Worm (Caenorhabditis elegans): ENCODE results near the gene F55B12.2.

F55B12.2 gene

DNA sequence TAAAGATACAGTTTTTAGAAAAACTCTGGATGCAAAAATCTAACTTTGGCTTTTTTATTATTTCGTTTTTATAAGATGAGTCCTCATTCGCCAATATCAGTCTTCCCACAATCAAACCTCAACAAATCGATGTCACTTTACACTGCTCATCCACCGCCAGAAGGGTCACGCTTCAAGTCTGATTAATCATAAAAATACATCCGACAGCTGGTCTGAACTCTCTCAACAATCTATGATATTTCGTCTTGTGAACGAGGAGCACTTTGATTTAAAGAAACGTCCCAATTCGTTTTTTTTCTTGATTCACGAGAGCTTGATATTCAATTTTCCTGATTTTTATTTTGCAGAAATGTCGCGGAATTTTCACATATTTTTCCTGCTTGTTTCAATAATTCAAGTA, 11.1 kb upstream of the F55B12.2 start, which contains the start of gene nrf-5:
TSS of gene nrf-5 (plus strand) at position 348 of the 400 bp plus-strand sequence.
- TF ChIP-seq F23B12.7 (tag; optimal IDR thresholded peaks at IDR 0.05; ENCODE audit: insufficient read depth) (no peak), madf-3 (GFP tag; IDR thresholded peaks at IDR 0.05) (no peak), lin-26 (GFP tag; IDR thresholded peaks at IDR 0.05) (no peak)

DNA sequence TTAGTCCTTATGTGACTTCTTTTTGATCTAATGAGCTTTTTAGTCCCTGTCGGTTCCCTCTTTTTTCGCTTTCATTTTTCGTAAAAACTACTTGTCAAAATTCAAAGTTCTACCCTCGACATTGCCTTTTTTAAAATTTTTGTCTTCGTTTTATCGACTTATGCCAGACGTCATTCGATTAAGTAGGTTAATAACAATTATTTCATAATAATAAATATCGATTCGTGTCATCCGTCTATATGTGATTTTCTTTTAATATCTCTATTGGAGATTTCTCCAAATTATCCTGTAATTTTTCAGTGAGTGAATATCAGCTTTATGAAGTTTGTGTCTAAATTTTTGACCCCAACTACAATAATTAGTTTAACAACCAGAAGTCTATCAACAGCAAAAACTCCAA, 6.0 kb upstream of the F55B12.2 start, which contains the start of gene hpo-31:
TSS of gene hpo-31 (plus strand) at position 301 of the 400 bp plus-strand sequence.
- no peak for TF ChIP-seq let-607 (tag; optimal IDR thresholded peaks at IDR 0.05)
- no peak for TF ChIP-seq hmg-20 (GFP tag; IDR thresholded peaks at IDR 0.05)
- no peak for TF ChIP-seq T07F8.4 (tag; optimal IDR thresholded peaks at IDR 0.05)
- TF ChIP-seq Y53F4B.3 (GFP tag; IDR thresholded peaks at IDR 0.05) = no peak
- TF ChIP-seq him-1 (tag; optimal IDR thresholded peaks at IDR 0.05) = no peak
- TF ChIP-seq egl-44 (GFP tag; IDR thresholded peaks at IDR 0.05) = no peak
- TF ChIP-seq attf-6 (GFP tag; IDR thresholded peaks at IDR 0.05) = no peak
- no peak for TF ChIP-seq B0261.1 (tag; optimal IDR thresholded peaks at IDR 0.05)
- no peak for TF ChIP-seq hlh-12 (tag; optimal IDR thresholded peaks at IDR 0.05)

DNA sequence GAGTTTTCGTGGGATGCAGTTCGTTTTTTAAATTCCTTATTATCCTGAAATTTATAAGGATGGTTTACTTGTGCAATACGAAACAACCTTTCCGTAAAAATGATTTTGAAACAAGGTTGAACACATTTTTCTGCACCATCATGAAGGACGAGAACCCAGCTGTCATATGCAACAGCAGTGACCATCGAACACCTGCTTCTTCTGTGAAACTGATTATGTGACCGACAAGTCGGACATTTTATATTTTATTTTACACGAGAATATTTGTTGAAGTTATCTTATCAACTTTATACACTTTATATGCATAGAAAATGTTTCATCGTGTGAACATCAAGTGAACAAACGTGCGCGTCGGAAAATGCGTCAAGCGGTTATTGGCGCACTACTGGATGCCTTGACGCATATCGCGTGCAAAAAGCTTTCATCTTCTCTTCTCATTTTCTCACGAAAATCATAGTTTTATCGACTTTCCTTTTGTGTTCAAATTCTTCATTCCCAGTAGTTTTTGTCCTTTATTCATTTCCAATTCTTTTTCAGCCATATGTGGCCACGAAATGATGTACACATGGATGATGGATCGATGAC, 2.1 kb upstream of the F55B12.2 start, which contains the start of gene sel-10:
TSS of gene sel-10 (plus strand) at position 538 of the 585 bp plus-strand sequence.
- TF ChIP-seq attf-5 (GFP tag; optimal IDR thresholded peaks at IDR 0.05) = peak; percentile 35
- no peak for TF ChIP-seq somi-1 (GFP tag; optimal IDR thresholded peaks at IDR 0.05)
- peak; percentile 67 for TF ChIP-seq ZK185.1 (tag; optimal IDR thresholded peaks at IDR 0.05; ENCODE audit: poor library complexity, severe bottlenecking)
- no peak for TF ChIP-seq sea-2 (GFP tag; IDR thresholded peaks at IDR 0.05)
- 0 out of 2 replicates have a peak, but pooled peaks have one; percentile 20 for TF ChIP-seq attf-3 (GFP tag; conservative IDR thresholded peaks at IDR 0.05)
- peak; percentile 31 for TF ChIP-seq K12H6.12 (tag; optimal IDR thresholded peaks at IDR 0.05)
- TF ChIP-seq snpc-1.1 (tag; optimal IDR thresholded peaks at IDR 0.05; ENCODE audit: insufficient read depth) = no peak
- TF ChIP-seq lin-35 (GFP tag; optimal IDR thresholded peaks at IDR 0.05) = peak in 1 of 3 experiments; percentile 79
- TF ChIP-seq efl-1 (GFP tag; optimal IDR thresholded peaks at IDR 0.05) = peak; percentile 15
- TF ChIP-seq K11D2.4 (GFP tag; IDR thresholded peaks at IDR 0.05) = 0 out of 2 replicates have a peak, but pooled peaks have one; percentile 42
- TF ChIP-seq hmg-1.2 (GFP tag; IDR thresholded peaks at IDR 0.05) = no peak
- TF ChIP-seq rcor-1 (GFP tag; IDR thresholded peaks at IDR 0.05) = peak; percentile 31; the same call in 1 of the 2 replicates
- TF ChIP-seq madf-8 (GFP tag; conservative IDR thresholded peaks at IDR 0.05) = 0 out of 2 replicates have a peak, but pooled peaks have one; percentile 13
- no peak for TF ChIP-seq him-1 (tag; optimal IDR thresholded peaks at IDR 0.05)
- TF ChIP-seq snpc-3.4 (tag; optimal IDR thresholded peaks at IDR 0.05) = peak; percentile 18
- no peak for TF ChIP-seq lag-1 (GFP tag; IDR thresholded peaks at IDR 0.05)
- TF ChIP-seq C06A6.2 (GFP tag; conservative IDR thresholded peaks at IDR 0.05) = no peak
- TF ChIP-seq F55B11.4 (tag; optimal IDR thresholded peaks at IDR 0.05; ENCODE audit: borderline replicate concordance, insufficient read depth) = no peak
- TF ChIP-seq ztf-3 (GFP tag; optimal IDR thresholded peaks at IDR 0.05) = no peak
- TF ChIP-seq F23B12.7 (tag; optimal IDR thresholded peaks at IDR 0.05; ENCODE audit: insufficient read depth) = peak; percentile 40
- no peak for TF ChIP-seq ama-1 (optimal IDR thresholded peaks at IDR 0.05)
- TF ChIP-seq ama-1 (GFP tag; optimal IDR thresholded peaks at IDR 0.05) = no peak
- no peak for TF ChIP-seq ztf-26 (tag; optimal IDR thresholded peaks at IDR 0.05)
- TF ChIP-seq dpl-1 (GFP tag; optimal IDR thresholded peaks at IDR 0.05) = peak; percentile 7
- TF ChIP-seq snpc-4 (GFP tag; optimal IDR thresholded peaks at IDR 0.05) = peak; percentile 65
- peak in 2 of 4 experiments; percentile 33 to 65 for TF ChIP-seq snpc-4 (tag; optimal IDR thresholded peaks at IDR 0.05)
- peak; percentile 77 for TF ChIP-seq mcd-1 (GFP tag; IDR thresholded peaks at IDR 0.05)
- peak; percentile 66 for TF ChIP-seq nhr-80 (tag; optimal IDR thresholded peaks at IDR 0.05)
- no peak for TF ChIP-seq mes-4 (tag; optimal IDR thresholded peaks at IDR 0.05)
- no peak for TF ChIP-seq B0336.3 (GFP tag; IDR thresholded peaks at IDR 0.05)
- TF ChIP-seq lsl-1 (GFP tag; optimal IDR thresholded peaks at IDR 0.05) = peak; percentile 43
- TF ChIP-seq Y95B8A.8 (GFP tag; IDR thresholded peaks at IDR 0.05) = no peak
- TF ChIP-seq pbrm-1 (GFP tag; IDR thresholded peaks at IDR 0.05) = no peak
- TF ChIP-seq madf-10 (tag; optimal IDR thresholded peaks at IDR 0.05) = no peak

Data from whole organism, young adult.